Fruit fly (Drosophila melanogaster) whole organism, embryonic: ENCODE measurements around the gene Chchd2.
A peak's percentile ranks its signal among the peaks of the same experiment; 100 is the strongest.

ENCODE experiments used
- Ada2b ChIP-seq: fragments of 200-800 bp; sonication (Bioruptor generic); IDR thresholded peaks from 2 replicates; pipeline ENCODE4 v1.3.6; 2022; ENCODE audit warnings: missing biosample characterization, missing genetic modification characterization
- CG10431 ChIP-seq: fragments of 200-800 bp; sonication (Bioruptor generic); optimal IDR thresholded peaks from 3 replicates; lab custom pipeline; 2018; ENCODE audit warnings: missing biosample characterization, mild to moderate bottlenecking, missing genetic modification characterization
- CG10543 ChIP-seq: fragments of 200-800 bp; sonication (Bioruptor generic); optimal IDR thresholded peaks from 3 replicates; lab custom pipeline; 2017; ENCODE audit warnings: missing biosample characterization, mild to moderate bottlenecking, missing genetic modification characterization, moderate library complexity
- CG11456 ChIP-seq: fragments of 200-800 bp; sonication (Bioruptor generic); IDR thresholded peaks from 3 replicates; pipeline ENCODE4 v1.3.6; 2022; ENCODE audit warnings: missing biosample characterization, missing genetic modification characterization
- CG13296 ChIP-seq: fragments of 200-800 bp; sonication (Bioruptor generic); optimal IDR thresholded peaks from 3 replicates; lab custom pipeline; 2018; ENCODE audit warnings: missing biosample characterization, mild to moderate bottlenecking, missing genetic modification characterization
- CG13624 ChIP-seq: fragments of 200-800 bp; sonication (Bioruptor generic); optimal IDR thresholded peaks from 2 replicates; lab custom pipeline; 2016; ENCODE audit warnings: missing biosample characterization, missing genetic modification characterization
- CG17359 ChIP-seq: fragments of 200-800 bp; sonication (Bioruptor generic); optimal IDR thresholded peaks from 3 replicates; lab custom pipeline; 2018; ENCODE audit warnings: missing biosample characterization, mild to moderate bottlenecking, missing genetic modification characterization, moderate library complexity
- CG4424 ChIP-seq: fragments of 200-800 bp; sonication (Bioruptor generic); optimal IDR thresholded peaks from 3 replicates; lab custom pipeline; 2016; ENCODE audit warnings: missing biosample characterization, missing genetic modification characterization
- CG6854 ChIP-seq: fragments of 200-800 bp; sonication (Bioruptor generic); optimal IDR thresholded peaks from 3 replicates; lab custom pipeline; 2017; ENCODE audit warnings: missing biosample characterization, mild to moderate bottlenecking, missing genetic modification characterization
- CG7839 ChIP-seq: fragments of 200-800 bp; sonication (Bioruptor generic); optimal IDR thresholded peaks from 3 replicates; lab custom pipeline; 2018; ENCODE audit warnings: missing biosample characterization, mild to moderate bottlenecking, missing genetic modification characterization, moderate library complexity
- CG8281 ChIP-seq: fragments of 200-800 bp; sonication (Bioruptor generic); optimal IDR thresholded peaks from 2 replicates; lab custom pipeline; 2018; ENCODE audit warnings: missing biosample characterization, mild to moderate bottlenecking, missing genetic modification characterization, moderate library complexity
- CG9817 ChIP-seq: fragments of 200-800 bp; sonication (Bioruptor generic); optimal IDR thresholded peaks from 2 replicates; lab custom pipeline; 2018; ENCODE audit warnings: missing biosample characterization, mild to moderate bottlenecking, missing genetic modification characterization, moderate library complexity
- CG9932 ChIP-seq: fragments of 200-800 bp; sonication (Bioruptor generic); IDR thresholded peaks from 2 replicates; pipeline ENCODE4 v1.3.6; 2022; ENCODE audit warnings: missing biosample characterization, missing genetic modification characterization
- Eip74EF ChIP-seq, 2 experiments: fragments of 200-800 bp in 1 of 2; fragments of >200 bp in 1 of 2; sonication (Bioruptor generic) in 1 of 2; optimal IDR thresholded peaks; 2 replicates each; lab custom pipeline; 2017 to 2019; ENCODE audit warnings: missing biosample characterization in 2 of 2, missing genetic modification characterization in 2 of 2, mild to moderate bottlenecking in 1 of 2, moderate library complexity in 1 of 2
- Jarid2 ChIP-seq: fragments of 200-800 bp; sonication (Bioruptor generic); optimal IDR thresholded peaks from 3 replicates; lab custom pipeline; 2017; ENCODE audit warnings: mild to moderate bottlenecking, missing biosample characterization, missing genetic modification reagents, missing genetic modification characterization
- Neu2 ChIP-seq: fragments of 200-800 bp; sonication (Bioruptor generic); optimal IDR thresholded peaks from 3 replicates; lab custom pipeline; 2016; ENCODE audit warnings: missing biosample characterization, missing genetic modification characterization, borderline replicate concordance
- Nf-YB ChIP-seq: fragments of 200-800 bp; sonication (Bioruptor generic); optimal IDR thresholded peaks from 3 replicates; lab custom pipeline; 2019; ENCODE audit warnings: missing biosample characterization, mild to moderate bottlenecking, missing genetic modification characterization, moderate library complexity
- Nf-YC ChIP-seq: fragments of 200-800 bp; optimal IDR thresholded peaks from 3 replicates; lab custom pipeline; 2019; ENCODE audit warnings: missing biosample characterization, mild to moderate bottlenecking, missing genetic modification characterization, moderate library complexity
- Oli ChIP-seq: fragments of 200-800 bp; sonication (Bioruptor generic); optimal IDR thresholded peaks from 2 replicates; lab custom pipeline; 2018; ENCODE audit warnings: missing biosample characterization, mild to moderate bottlenecking, missing genetic modification characterization, moderate library complexity
- Pdp1 ChIP-seq, 2 experiments: fragments of 200-800 bp; sonication (Bioruptor generic); optimal IDR thresholded peaks; 3 replicates each; lab custom pipeline; 2016; ENCODE audit warnings: missing biosample characterization in 2 of 2, missing genetic modification characterization in 2 of 2, mild to moderate bottlenecking in 1 of 2, moderate library complexity in 1 of 2
- Sox102F ChIP-seq: fragments of 200-800 bp; sonication (Bioruptor generic); optimal IDR thresholded peaks from 2 replicates; lab custom pipeline; 2018; ENCODE audit warnings: missing biosample characterization, mild to moderate bottlenecking, missing genetic modification characterization, moderate library complexity
- Vsx1 ChIP-seq: fragments of 200-800 bp; sonication (Bioruptor generic); optimal IDR thresholded peaks from 2 replicates; lab custom pipeline; 2017; ENCODE audit warnings: missing biosample characterization, mild to moderate bottlenecking, missing genetic modification characterization, missing genetic modification reagents
- bcd ChIP-seq: fragments of 200-800 bp; sonication (Bioruptor generic); optimal IDR thresholded peaks from 2 replicates; lab custom pipeline; 2017; ENCODE audit warnings: missing biosample characterization, mild to moderate bottlenecking, missing genetic modification characterization
- br ChIP-seq: fragments of >200 bp; optimal IDR thresholded peaks from 2 replicates; lab custom pipeline; 2017
- cad ChIP-seq: fragments of >200 bp; optimal IDR thresholded peaks from 2 replicates; lab custom pipeline; 2017; ENCODE audit warnings: missing biosample characterization, missing genetic modification characterization
- caup ChIP-seq: fragments of 200-800 bp; sonication (Bioruptor generic); optimal IDR thresholded peaks from 3 replicates; lab custom pipeline; 2017; ENCODE audit warnings: missing biosample characterization, mild to moderate bottlenecking, missing genetic modification characterization, moderate library complexity; ENCODE audit not compliant: severe bottlenecking
- cg ChIP-seq: fragments of 200-800 bp; sonication (Bioruptor generic); optimal IDR thresholded peaks from 3 replicates; lab custom pipeline; 2019; ENCODE audit warnings: missing biosample characterization, mild to moderate bottlenecking, missing genetic modification characterization, moderate library complexity
- chinmo ChIP-seq: fragments of 200-800 bp; sonication (Bioruptor generic); IDR thresholded peaks from 4 replicates; pipeline ENCODE4 v1.3.6; 2022; ENCODE audit warnings: missing biosample characterization, missing genetic modification characterization; ENCODE audit not compliant: partially characterized antibody
- chn ChIP-seq: fragments of 200-800 bp; sonication (Bioruptor generic); optimal IDR thresholded peaks from 2 replicates; lab custom pipeline; 2016; ENCODE audit warnings: missing biosample characterization, missing genetic modification characterization
- da ChIP-seq: fragments of 200-800 bp; sonication (Bioruptor generic); optimal IDR thresholded peaks from 2 replicates; lab custom pipeline; 2016; ENCODE audit warnings: missing biosample characterization, missing genetic modification characterization
- eve ChIP-seq, 2 experiments: fragments of >200 bp; optimal IDR thresholded peaks; 2 replicates each; lab custom pipeline; 2017; ENCODE audit warnings: missing biosample characterization in 2 of 2, missing genetic modification characterization in 2 of 2
- exex ChIP-seq: fragments of 200-800 bp; sonication (Bioruptor generic); optimal IDR thresholded peaks from 4 replicates; lab custom pipeline; 2018; ENCODE audit warnings: missing biosample characterization, mild to moderate bottlenecking, missing genetic modification characterization, moderate library complexity
- fu2 ChIP-seq: fragments of 200-800 bp; sonication (Bioruptor generic); optimal IDR thresholded peaks from 2 replicates; lab custom pipeline; 2016; ENCODE audit warnings: missing biosample characterization, missing genetic modification characterization
- gcm2 ChIP-seq: fragments of 200-800 bp; sonication (Bioruptor generic); optimal IDR thresholded peaks from 2 replicates; lab custom pipeline; 2016; ENCODE audit warnings: missing biosample characterization, missing genetic modification characterization
- grn ChIP-seq: fragments of 200-800 bp; sonication (Bioruptor generic); optimal IDR thresholded peaks from 3 replicates; lab custom pipeline; 2017; ENCODE audit warnings: missing biosample characterization, missing genetic modification characterization
- gt ChIP-seq: fragments of 200-800 bp; sonication (Bioruptor generic); IDR thresholded peaks from 2 replicates; pipeline ENCODE4 v1.3.6; 2022; ENCODE audit warnings: missing biosample characterization, missing genetic modification characterization
- ind ChIP-seq: fragments of 200-800 bp; sonication (Bioruptor generic); optimal IDR thresholded peaks from 3 replicates; lab custom pipeline; 2016; ENCODE audit warnings: missing biosample characterization, missing genetic modification characterization
- oc ChIP-seq: fragments of 200-800 bp; sonication (Bioruptor generic); optimal IDR thresholded peaks from 2 replicates; lab custom pipeline; 2018; ENCODE audit warnings: missing biosample characterization, mild to moderate bottlenecking, missing genetic modification characterization, moderate library complexity
- phol ChIP-seq: fragments of 200-800 bp; sonication (Bioruptor generic); optimal IDR thresholded peaks from 3 replicates; lab custom pipeline; 2018; ENCODE audit warnings: missing biosample characterization, mild to moderate bottlenecking, missing genetic modification characterization, moderate library complexity
- row ChIP-seq: fragments of 200-800 bp; sonication (Bioruptor generic); IDR thresholded peaks from 3 replicates; pipeline ENCODE4 v1.3.6; 2022; ENCODE audit warnings: missing biosample characterization, missing genetic modification characterization
- sd ChIP-seq: fragments of 200-800 bp; sonication (Bioruptor generic); optimal IDR thresholded peaks from 3 replicates; lab custom pipeline; 2018; ENCODE audit warnings: missing biosample characterization, mild to moderate bottlenecking, missing genetic modification characterization, moderate library complexity
- sens ChIP-seq: fragments of 200-800 bp; sonication (Bioruptor generic); peaks from one replicate; lab custom pipeline; 2016; ENCODE audit warnings: missing biosample characterization, missing genetic modification characterization
- sisA ChIP-seq: fragments of 200-800 bp; sonication (Bioruptor generic); IDR thresholded peaks from 2 replicates; pipeline ENCODE4 v1.3.6; 2022; ENCODE audit warnings: missing biosample characterization, missing genetic modification characterization
- sqz ChIP-seq: fragments of 200-800 bp; sonication (Bioruptor generic); optimal IDR thresholded peaks from 3 replicates; lab custom pipeline; 2018; ENCODE audit warnings: missing biosample characterization, mild to moderate bottlenecking, missing genetic modification characterization
- unpg ChIP-seq: fragments of 200-800 bp; sonication (Bioruptor generic); optimal IDR thresholded peaks from 3 replicates; lab custom pipeline; 2018; ENCODE audit warnings: missing biosample characterization, mild to moderate bottlenecking, missing genetic modification characterization, moderate library complexity

Gene Chchd2

DNA sequence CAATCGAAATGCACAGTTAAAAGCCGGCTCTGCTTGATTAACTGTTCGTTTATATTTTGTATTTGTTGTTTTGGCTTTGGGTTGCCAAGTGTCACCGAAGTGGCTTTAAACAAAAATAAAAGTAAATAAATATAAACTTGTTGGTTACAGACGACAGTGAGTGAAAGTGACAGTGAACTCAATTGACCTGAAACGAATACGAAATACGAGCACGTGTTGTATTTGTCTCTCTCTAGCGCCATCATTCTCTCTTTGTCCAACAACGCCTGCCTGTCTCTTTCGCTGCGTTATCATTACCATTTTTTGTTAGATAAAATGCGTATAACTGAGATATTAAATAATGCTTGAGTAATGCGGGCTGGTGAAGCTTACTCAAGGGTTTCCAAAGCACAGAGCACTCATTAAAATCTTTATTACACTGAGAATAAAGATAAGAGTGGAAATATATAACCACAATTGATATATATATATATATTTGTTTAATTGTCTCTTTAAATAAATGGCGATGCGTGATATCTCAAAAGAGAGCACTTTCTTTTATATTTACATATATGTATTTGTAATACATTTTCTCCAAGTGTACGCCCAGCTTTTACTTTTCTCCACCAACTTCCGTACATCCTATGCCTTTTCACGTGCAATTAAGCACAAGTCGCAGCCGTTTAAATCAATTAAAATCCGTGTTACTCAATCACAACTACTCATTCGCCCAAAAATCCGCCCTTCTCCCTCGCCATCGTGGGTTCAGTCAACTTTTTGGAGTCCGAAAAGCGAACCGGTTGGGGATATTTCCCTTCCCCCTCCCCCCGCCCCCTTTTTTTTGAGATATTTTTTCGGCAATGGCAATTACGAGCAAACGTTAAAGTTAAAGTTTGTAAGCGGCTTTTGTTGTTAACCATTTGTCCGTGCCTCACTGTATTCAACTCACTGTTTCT is 32.7 kb downstream of the Chchd2 start (continued):
- peak; percentile 13 for TF ChIP-seq oc (tag; lab: Kevin White, UChicago)
- TF ChIP-seq CG8281 (tag; lab: Kevin White, UChicago) = no peak

DNA sequence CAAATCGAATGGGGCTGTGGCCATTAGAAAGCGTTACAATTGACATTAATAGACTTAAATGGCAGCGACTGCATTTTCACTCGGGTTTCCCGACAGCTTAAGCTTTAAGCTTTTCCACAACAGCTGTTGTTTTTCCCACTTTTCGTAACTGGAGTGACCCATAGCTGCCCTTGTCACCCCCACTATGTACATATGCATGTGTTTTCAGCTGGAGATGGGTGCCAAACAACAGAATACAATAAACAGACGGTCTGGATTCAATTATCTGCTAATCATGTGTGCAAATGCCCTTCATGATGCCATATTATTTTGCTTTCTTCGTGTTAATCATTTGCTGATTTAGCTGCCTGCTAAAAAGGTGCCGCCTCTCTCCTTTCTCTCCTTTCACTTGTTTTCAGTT is 34.7 kb downstream of the Chchd2 start:
- TF ChIP-seq Pdp1 (GFP tag; optimal IDR thresholded peaks at IDR 0.05; lab: Kevin White, UChicago) (no peak), Nf-YB (no peak), CG13296 (GFP tag; lab: Kevin White, UChicago) (no peak), CG9817 (no peak), chn (GFP tag; lab: Kevin White, UChicago) (no peak), Nf-YC (no peak), gcm2 (GFP tag; lab: Kevin White, UChicago) (no peak), cad (GFP tag; lab: Kevin White, UChicago) (no peak), Vsx1 (GFP tag; lab: Kevin White, UChicago) (no peak), CG6854 (no peak), Eip74EF (GFP tag; optimal IDR thresholded peaks at IDR 0.05; lab: Kevin White, UChicago) (no peak), fu2 (GFP tag; lab: Kevin White, UChicago) (no peak), CG10431 (no peak), CG13624 (GFP tag; lab: Kevin White, UChicago) (no peak), phol (no peak)

DNA sequence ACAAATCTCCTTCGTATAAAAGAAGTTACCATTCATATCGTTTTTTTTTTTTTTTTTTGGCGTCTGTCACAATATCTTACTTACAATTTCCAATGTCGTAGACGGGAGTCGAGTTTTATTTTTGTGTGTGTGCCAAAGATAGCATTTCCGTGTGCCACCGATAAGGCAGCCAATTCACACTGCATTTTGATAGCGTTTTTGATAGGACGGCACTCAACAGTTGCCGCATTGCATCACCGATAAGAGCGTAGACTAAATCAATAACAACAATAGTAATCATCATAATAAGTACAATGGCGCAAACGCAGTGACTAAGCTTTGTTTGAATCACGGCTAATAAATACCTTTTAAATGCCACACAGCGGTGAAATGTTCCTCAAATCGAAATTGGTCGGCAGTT is 37.6 kb downstream of the Chchd2 start:
- peak; percentile 11 for TF ChIP-seq Vsx1 (GFP tag; lab: Kevin White, UChicago)
- TF ChIP-seq CG9932 = no peak
- peak; percentile 0 for TF ChIP-seq cg (GFP tag; lab: Kevin White, UChicago)
- peak; percentile 87 for TF ChIP-seq grn (GFP tag; lab: Kevin White, UChicago)
- TF ChIP-seq Eip74EF (GFP tag; optimal IDR thresholded peaks at IDR 0.05; lab: Kevin White, UChicago) = peak in 1 of 2 experiments; percentile 8
- 0 out of 4 replicates have a peak, but pooled peaks have one; percentile 31 for TF ChIP-seq chinmo (GFP tag; lab: Robert Waterston, UW)
- peak; percentile 46 for TF ChIP-seq exex (tag; lab: Kevin White, UChicago)
- no peak for TF ChIP-seq caup (GFP tag; lab: Kevin White, UChicago)
- peak; percentile 24 for TF ChIP-seq sqz
- TF ChIP-seq gt (GFP tag; lab: Robert Waterston, UW) = no peak
- TF ChIP-seq Jarid2 (GFP tag; lab: Kevin White, UChicago) = no peak
- no peak for TF ChIP-seq Neu2
- TF ChIP-seq sd = peak; percentile 12
- TF ChIP-seq Pdp1 (GFP tag; optimal IDR thresholded peaks at IDR 0.05; lab: Kevin White, UChicago) = peak in 1 of 2 experiments; percentile 59

DNA sequence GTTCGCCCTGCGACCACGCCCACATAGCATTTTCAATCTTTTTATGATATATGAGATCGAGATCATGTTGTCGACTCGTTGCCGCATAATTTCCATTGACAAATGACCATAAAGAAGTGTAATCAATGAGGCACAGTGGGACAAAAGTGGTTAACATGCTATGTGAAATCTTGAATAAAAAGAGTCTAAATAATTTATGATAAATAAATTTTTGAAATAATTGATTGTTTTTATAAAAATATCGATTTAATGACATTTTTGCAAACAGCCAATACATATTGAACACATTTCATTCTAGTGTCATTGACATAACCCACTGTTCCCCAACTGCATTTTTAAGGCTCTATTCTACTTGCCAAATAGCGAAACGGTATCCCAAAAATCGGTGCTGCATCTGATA is 38.7 kb downstream of the Chchd2 start:
- peak; percentile 6 for TF ChIP-seq ind (GFP tag; lab: Kevin White, UChicago)
- no peak for TF ChIP-seq br (lab: Kevin White, UChicago)
- peak; percentile 46 for TF ChIP-seq Sox102F (GFP tag; lab: Kevin White, UChicago)
- peak; percentile 6 for TF ChIP-seq bcd (GFP tag; lab: Kevin White, UChicago)
- TF ChIP-seq CG11456 = no peak
- TF ChIP-seq Ada2b (GFP tag; lab: Robert Waterston, UW) = 0 out of 2 replicates have a peak, but pooled peaks have one; percentile 14
- TF ChIP-seq CG17359 (tag; lab: Kevin White, UChicago) = peak; percentile 7
- TF ChIP-seq sens = peak; percentile 6
- TF ChIP-seq unpg = peak; percentile 48
- TF ChIP-seq Oli = peak; percentile 54
- no peak for TF ChIP-seq eve (GFP tag; optimal IDR thresholded peaks at IDR 0.05; lab: Kevin White, UChicago)
- TF ChIP-seq row (GFP tag; lab: Robert Waterston, UW) = peak; percentile 38; the same call in 1 of the 3 replicates
- TF ChIP-seq CG7839 (tag; lab: Kevin White, UChicago) = peak; percentile 22
- peak; percentile 31; the same call in 1 of the 2 replicates for TF ChIP-seq sisA (GFP tag; lab: Robert Waterston, UW)
- peak; percentile 15 for TF ChIP-seq CG4424
- no peak for TF ChIP-seq da (GFP tag; lab: Kevin White, UChicago)
- no peak for TF ChIP-seq CG10543
